Worm (Caenorhabditis elegans) whole organism, late embryonic: ENCODE results near the gene git-1.
A peak's percentile ranks its signal among the peaks of the same experiment; 100 is the strongest.

ENCODE experiments used
- C38D4.7 ChIP-seq: fragments of 200-800 bp; sonication (Bioruptor generic); optimal IDR thresholded peaks from 2 replicates; lab custom pipeline; 2018; ENCODE audit warnings: mild to moderate bottlenecking, missing genetic modification characterization, moderate library complexity, missing compliant biosample characterization
- K02D7.2 ChIP-seq: sonication (generic microtip); optimal IDR thresholded peaks from 2 replicates; lab custom pipeline; 2017; ENCODE audit warnings: mild to moderate bottlenecking, missing genetic modification characterization, missing compliant biosample characterization
- K09A11.1 ChIP-seq: sonication (generic microtip); optimal IDR thresholded peaks from 2 replicates; lab custom pipeline; 2017; ENCODE audit warnings: antibody characterized with exemption, mild to moderate bottlenecking, missing genetic modification characterization, missing compliant biosample characterization; ENCODE audit not compliant: insufficient read depth
- Y22D7AL.16 ChIP-seq: sonication (generic microtip); optimal IDR thresholded peaks from 2 replicates; lab custom pipeline; 2016; ENCODE audit warnings: missing genetic modification characterization, missing compliant biosample characterization
- ceh-18 ChIP-seq: sonication (generic microtip); optimal IDR thresholded peaks from 2 replicates; lab custom pipeline; 2016; ENCODE audit warnings: missing genetic modification characterization, missing compliant biosample characterization
- ceh-24 ChIP-seq: sonication (generic microtip); optimal IDR thresholded peaks from 2 replicates; lab custom pipeline; 2016; ENCODE audit warnings: mild to moderate bottlenecking, missing genetic modification characterization, missing compliant biosample characterization
- ceh-31 ChIP-seq: sonication (generic microtip); optimal IDR thresholded peaks from 2 replicates; lab custom pipeline; 2016; ENCODE audit warnings: missing genetic modification characterization, missing compliant biosample characterization
- ceh-48 ChIP-seq: sonication (generic microtip); optimal IDR thresholded peaks from 2 replicates; lab custom pipeline; 2016; ENCODE audit warnings: missing genetic modification characterization, inconsistent platforms, missing compliant biosample characterization
- che-1 ChIP-seq: sonication (generic microtip); optimal IDR thresholded peaks from 2 replicates; lab custom pipeline; 2016; ENCODE audit warnings: mild to moderate bottlenecking, missing genetic modification characterization, missing compliant biosample characterization
- elt-2 ChIP-seq: sonication (generic microtip); optimal IDR thresholded peaks from 2 replicates; lab custom pipeline; 2016; ENCODE audit warnings: missing genetic modification reagents, missing genetic modification characterization, missing compliant biosample characterization
- ets-4 ChIP-seq: sonication (generic microtip); optimal IDR thresholded peaks from 2 replicates; lab custom pipeline; 2016; ENCODE audit warnings: missing genetic modification characterization, missing compliant biosample characterization
- fax-1 ChIP-seq: sonication (generic microtip); optimal IDR thresholded peaks from 2 replicates; lab custom pipeline; 2016; ENCODE audit warnings: missing genotype, missing genetic modification characterization, missing compliant biosample characterization
- fkh-10 ChIP-seq: fragments of 150-350 bp; optimal IDR thresholded peaks from 2 replicates; lab custom pipeline; 2014; ENCODE audit warnings: missing biosample characterization, missing genetic modification reagents, missing genetic modification characterization
- gmeb-2 ChIP-seq: sonication (generic microtip); optimal IDR thresholded peaks from 2 replicates; lab custom pipeline; 2016; ENCODE audit warnings: missing genetic modification characterization, inconsistent platforms, missing compliant biosample characterization
- hlh-13 ChIP-seq: fragments of 200-800 bp; sonication (Bioruptor generic); optimal IDR thresholded peaks from 2 replicates; lab custom pipeline; 2018; ENCODE audit warnings: mild to moderate bottlenecking, missing genetic modification characterization, missing compliant biosample characterization
- hlh-30 ChIP-seq: sonication (generic microtip); optimal IDR thresholded peaks from 2 replicates; lab custom pipeline; 2017; ENCODE audit warnings: antibody characterized with exemption, missing genetic modification characterization, missing compliant biosample characterization; ENCODE audit not compliant: insufficient read depth
- hlh-8 ChIP-seq: sonication (generic microtip); optimal IDR thresholded peaks from 2 replicates; lab custom pipeline; 2016; ENCODE audit warnings: missing genotype, missing genetic modification characterization, missing compliant biosample characterization
- lin-11 ChIP-seq: fragments of 200-800 bp; sonication (Bioruptor generic); optimal IDR thresholded peaks from 2 replicates; lab custom pipeline; 2018; ENCODE audit warnings: mild to moderate bottlenecking, missing genetic modification characterization, missing compliant biosample characterization
- nhr-11 ChIP-seq: fragments of 150-350 bp; optimal IDR thresholded peaks from 2 replicates; lab custom pipeline; 2014; ENCODE audit warnings: missing biosample characterization, missing genetic modification characterization
- pat-9 ChIP-seq: fragments of 200-800 bp; sonication (Bioruptor generic); optimal IDR thresholded peaks from 2 replicates; lab custom pipeline; 2018; ENCODE audit warnings: mild to moderate bottlenecking, missing genetic modification characterization, moderate library complexity, missing compliant biosample characterization
- pax-1 ChIP-seq: fragments of 150-350 bp; optimal IDR thresholded peaks from 2 replicates; lab custom pipeline; 2014; ENCODE audit warnings: missing biosample characterization, missing genetic modification characterization
- pha-2 ChIP-seq: sonication (generic microtip); optimal IDR thresholded peaks from 2 replicates; lab custom pipeline; 2017; ENCODE audit warnings: mild to moderate bottlenecking, missing genetic modification characterization, missing compliant biosample characterization
- pha-4 ChIP-seq: fragments of 150-350 bp; optimal IDR thresholded peaks from 2 replicates; lab custom pipeline; 2018; ENCODE audit warnings: missing biosample characterization, missing genetic modification reagents, missing genetic modification characterization
- ref-2 ChIP-seq: sonication (generic microtip); optimal IDR thresholded peaks from 2 replicates; lab custom pipeline; 2016; ENCODE audit warnings: missing genetic modification characterization, missing compliant biosample characterization
- sox-4 ChIP-seq: sonication (generic microtip); optimal IDR thresholded peaks from 2 replicates; lab custom pipeline; 2017; ENCODE audit warnings: mild to moderate bottlenecking, missing genetic modification characterization, inconsistent platforms, missing compliant biosample characterization
- syd-9 ChIP-seq: sonication (generic microtip); optimal IDR thresholded peaks from 2 replicates; lab custom pipeline; 2016; ENCODE audit warnings: mild to moderate bottlenecking, missing genetic modification characterization, moderate library complexity, missing compliant biosample characterization
- ttx-3 ChIP-seq: sonication (generic microtip); optimal IDR thresholded peaks from 2 replicates; lab custom pipeline; 2016; ENCODE audit warnings: missing genetic modification reagents, missing genetic modification characterization, missing compliant biosample characterization
- unc-3 ChIP-seq, 2 experiments: fragments of 200-800 bp in 1 of 2; sonication (Bioruptor generic) in 1 of 2; sonication (generic microtip) in 1 of 2; conservative IDR thresholded peaks in 1 of 2; optimal IDR thresholded peaks in 1 of 2; 2 replicates each; pipeline versions ENCODE4 v1.3.6 to Lab custom; 2016 to 2022; ENCODE audit warnings: missing compliant biosample characterization in 2 of 2, missing genetic modification characterization in 2 of 2, missing genetic modification reagents in 1 of 2
- unc-42 ChIP-seq: sonication (generic microtip); optimal IDR thresholded peaks from 2 replicates; lab custom pipeline; 2016; ENCODE audit warnings: missing genotype, missing genetic modification characterization, missing compliant biosample characterization
- unc-55 ChIP-seq: sonication (generic microtip); optimal IDR thresholded peaks from 2 replicates; lab custom pipeline; 2017; ENCODE audit warnings: missing biosample characterization, missing genetic modification reagents, missing genetic modification characterization
- unc-86 ChIP-seq: sonication (generic microtip); optimal IDR thresholded peaks from 2 replicates; lab custom pipeline; 2016; ENCODE audit warnings: missing genetic modification characterization, missing compliant biosample characterization
- zip-5 ChIP-seq: sonication (generic microtip); optimal IDR thresholded peaks from 2 replicates; lab custom pipeline; 2016; ENCODE audit warnings: missing genetic modification characterization, missing compliant biosample characterization

git-1 gene

ce11 chrX:10532180-10532833, 7.6 kb downstream of the git-1 start:
- no peak for TF ChIP-seq fax-1 (tag; lab: Kevin White, UChicago)
- no peak for TF ChIP-seq ceh-24 (tag; lab: Kevin White, UChicago)
- TF ChIP-seq elt-2 = peak; percentile 60
- TF ChIP-seq unc-42 = no peak

ce11 chrX:10533447-10533846, 8.7 kb downstream of the git-1 start, which contains the start of gene glo-3:
glo-3 (plus strand) TSS chrX:10533699.
- TF ChIP-seq unc-86 (tag; lab: Kevin White, UChicago) (no peak), unc-3 (GFP tag; conservative IDR thresholded peaks at IDR 0.05; lab: Robert Waterston, UW) (no peak), unc-3 (tag; optimal IDR thresholded peaks at IDR 0.05; lab: Kevin White, UChicago) (no peak), syd-9 (no peak), K09A11.1 (tag; lab: Kevin White, UChicago) (no peak), hlh-13 (GFP tag; lab: Kevin White, UChicago) (no peak), lin-11 (tag; lab: Kevin White, UChicago) (no peak), C38D4.7 (no peak), sox-4 (no peak), ttx-3 (tag; lab: Kevin White, UChicago) (no peak)

- TF ChIP-seq che-1 (tag; lab: Kevin White, UChicago) (no peak), unc-42 (no peak), unc-55 (GFP tag; lab: Kevin White, UChicago) (no peak), hlh-30 (no peak), fkh-10 (GFP tag; lab: Kevin White, UChicago) (no peak), nhr-11 (tag; lab: Kevin White, UChicago) (no peak), ceh-18 (tag; lab: Kevin White, UChicago) (no peak), ref-2 (tag; lab: Kevin White, UChicago) (no peak), ceh-48 (no peak), ceh-31 (no peak)
These were observed 10.0 kb downstream of the git-1 start for ce11 chrX:10534625-10535244.

- no peak for TF ChIP-seq pha-4 (tag; lab: Kevin White, UChicago)
- no peak for TF ChIP-seq fkh-10 (GFP tag; lab: Kevin White, UChicago)
- TF ChIP-seq unc-3 (GFP tag; conservative IDR thresholded peaks at IDR 0.05; lab: Robert Waterston, UW) = no peak
- TF ChIP-seq unc-3 (tag; optimal IDR thresholded peaks at IDR 0.05; lab: Kevin White, UChicago) = no peak
- no peak for TF ChIP-seq elt-2
- no peak for TF ChIP-seq C38D4.7
These were observed 17.1 kb downstream of the git-1 start for ce11 chrX:10541789-10542188.

DNA sequence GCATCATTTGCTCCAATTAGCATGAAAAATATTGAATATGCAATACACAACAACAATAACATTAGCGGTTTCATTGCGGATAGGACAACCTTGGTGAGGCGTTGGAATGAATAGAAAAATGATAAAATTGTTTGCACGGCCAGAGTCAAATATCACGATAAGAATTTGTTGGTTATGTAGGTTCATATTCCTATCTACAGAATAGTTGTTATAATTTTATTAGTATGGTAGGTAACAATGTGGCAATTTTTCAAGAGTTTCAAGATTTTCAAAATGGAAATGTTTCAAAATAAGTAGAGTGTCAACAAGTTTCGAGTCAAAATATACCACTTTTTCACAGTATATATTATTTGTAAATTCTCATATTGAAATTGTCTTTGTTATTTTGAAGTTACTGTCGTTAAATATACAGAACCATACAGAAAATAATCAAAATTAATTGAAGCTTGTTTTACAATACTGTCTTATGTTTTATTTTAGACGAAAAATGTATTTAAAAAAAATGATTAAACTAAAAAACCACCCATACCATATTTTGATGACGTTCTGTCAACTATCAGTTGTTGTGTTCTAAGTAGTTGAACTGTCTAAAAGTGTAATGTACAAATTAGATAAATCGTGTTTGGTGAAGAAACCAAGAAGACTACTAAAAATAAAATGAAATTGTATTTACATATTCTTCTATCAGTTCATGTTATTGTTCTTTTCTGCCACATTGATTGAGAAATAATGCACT, 17.8 kb downstream of the git-1 start, which contains the start of the genes F59F5.3 and F59F5.4:
F59F5.3 (minus strand) TSS at position 101 of the 736 bp plus-strand sequence.
F59F5.4 (plus strand) TSS at position 686 of the 736 bp plus-strand sequence.
- TF ChIP-seq pha-2 (tag; lab: Kevin White, UChicago) (no peak), pat-9 (tag; lab: Kevin White, UChicago) (no peak), pax-1 (tag; lab: Kevin White, UChicago) (no peak), gmeb-2 (tag; lab: Kevin White, UChicago) (no peak), Y22D7AL.16 (tag; lab: Kevin White, UChicago) (no peak), hlh-8 (no peak), zip-5 (no peak), K02D7.2 (tag; lab: Kevin White, UChicago) (no peak), hlh-13 (GFP tag; lab: Kevin White, UChicago) (no peak), ceh-48 (no peak), elt-2 (no peak), ets-4 (tag; lab: Kevin White, UChicago) (no peak)
